Fruit fly (Drosophila melanogaster): Measurements from ENCODE around the gene Alp12.

DNA sequence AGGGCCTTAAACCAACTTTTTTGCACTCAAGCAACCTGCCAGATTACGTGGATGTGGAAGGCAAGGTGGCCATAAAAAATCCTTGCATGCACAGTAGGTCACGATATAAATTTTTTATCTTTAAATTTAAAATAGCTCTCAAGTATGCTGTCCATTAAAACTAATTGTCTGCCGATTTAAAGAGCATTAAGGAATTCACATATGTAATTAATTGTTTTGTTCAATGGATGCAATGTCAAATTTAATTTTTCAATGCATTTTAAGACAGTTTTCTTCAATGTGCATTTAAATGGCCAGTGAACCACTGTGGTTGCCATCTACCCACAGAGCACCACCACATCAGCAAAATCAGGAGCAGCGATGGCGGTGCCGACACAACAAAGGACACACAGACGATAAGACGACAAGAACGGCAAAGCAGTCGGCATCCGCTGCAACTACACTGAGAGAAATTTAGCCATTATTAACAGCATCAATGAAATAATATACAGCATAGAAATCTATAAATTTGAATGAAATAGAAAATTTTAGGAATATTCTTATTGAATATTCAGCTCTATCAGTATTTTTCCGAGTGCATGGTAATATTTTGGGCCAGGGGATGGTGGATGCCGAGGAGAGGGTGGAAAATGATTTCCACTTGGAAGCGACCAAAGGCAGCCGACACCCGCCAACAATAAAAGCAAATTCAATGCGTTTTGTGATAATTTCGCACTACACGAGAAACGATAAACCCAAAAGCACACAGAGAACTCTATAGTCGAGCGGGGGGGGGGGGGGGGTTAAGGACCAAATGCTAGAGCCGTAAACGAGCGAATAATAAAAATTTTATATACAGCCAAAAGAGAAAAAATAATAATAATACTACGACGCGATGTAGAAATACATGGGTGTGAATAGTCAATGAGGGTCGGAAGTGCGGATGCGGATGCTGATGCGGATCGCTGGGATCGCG, 46.4 kb upstream of the Alp12 start:
- no peak for TF ChIP-seq CTCF (optimal IDR thresholded peaks at IDR 0.05)
- no peak for TF ChIP-seq CG8478 (optimal IDR thresholded peaks at IDR 0.05)
